Fruit fly (Drosophila melanogaster) whole organism, embryonic: ENCODE measurements around the gene CG17929.

ENCODE experiments used
- CG1024 ChIP-seq: fragments of 200-800 bp; sonication (Bioruptor generic); IDR thresholded peaks from 2 replicates; pipeline ENCODE4 v1.3.6; 2022; ENCODE audit warnings: missing biosample characterization, missing genetic modification characterization
- CG10462 ChIP-seq: fragments of 200-800 bp; sonication (Bioruptor generic); optimal IDR thresholded peaks from 2 replicates; lab custom pipeline; 2016; ENCODE audit warnings: missing biosample characterization, missing genetic modification characterization
- CG10959 ChIP-seq: fragments of 200-800 bp; sonication (Bioruptor generic); IDR thresholded peaks from 2 replicates; pipeline ENCODE4 v1.3.6; 2022; ENCODE audit warnings: missing biosample characterization, missing genetic modification characterization
- CG12104 ChIP-seq: fragments of 200-800 bp; sonication (Bioruptor generic); optimal IDR thresholded peaks from 3 replicates; lab custom pipeline; 2016; ENCODE audit warnings: missing biosample characterization, missing genetic modification characterization
- CG1233 ChIP-seq: fragments of 200-800 bp; sonication (Bioruptor generic); optimal IDR thresholded peaks from 4 replicates; lab custom pipeline; 2018; ENCODE audit warnings: missing biosample characterization, mild to moderate bottlenecking, missing genetic modification characterization
- CG13775 ChIP-seq: fragments of 200-800 bp; sonication (Bioruptor generic); optimal IDR thresholded peaks from 3 replicates; lab custom pipeline; 2017; ENCODE audit warnings: missing biosample characterization, mild to moderate bottlenecking, missing genetic modification characterization
- CG14441 ChIP-seq: fragments of 200-800 bp; sonication (Bioruptor generic); IDR thresholded peaks from 2 replicates; pipeline ENCODE4 v1.3.6; 2022; ENCODE audit warnings: missing biosample characterization, missing genetic modification characterization
- CG17328 ChIP-seq: fragments of 200-800 bp; sonication (Bioruptor generic); IDR thresholded peaks from 2 replicates; pipeline ENCODE4 v1.3.6; 2022; ENCODE audit warnings: missing biosample characterization, missing genetic modification characterization
- CG17361 ChIP-seq: fragments of 200-800 bp; sonication (Bioruptor generic); IDR thresholded peaks from 3 replicates; pipeline ENCODE4 v1.3.6; 2022; ENCODE audit warnings: missing biosample characterization, missing genetic modification characterization
- CG17829 ChIP-seq: fragments of 200-800 bp; optimal IDR thresholded peaks from 2 replicates; lab custom pipeline; 2019; ENCODE audit warnings: missing biosample characterization, mild to moderate bottlenecking, missing genetic modification characterization, moderate library complexity
- CG17912 ChIP-seq: fragments of 200-800 bp; sonication (Bioruptor generic); optimal IDR thresholded peaks from 2 replicates; lab custom pipeline; 2018; ENCODE audit warnings: missing biosample characterization, mild to moderate bottlenecking, missing genetic modification characterization
- CG2120 ChIP-seq: fragments of 200-800 bp; sonication (Bioruptor generic); optimal IDR thresholded peaks from 3 replicates; lab custom pipeline; 2016; ENCODE audit warnings: missing biosample characterization, missing genetic modification characterization
- CG2678 ChIP-seq: fragments of 200-800 bp; sonication (Bioruptor generic); optimal IDR thresholded peaks from 3 replicates; lab custom pipeline; 2019; ENCODE audit warnings: missing biosample characterization, mild to moderate bottlenecking, missing genetic modification characterization, moderate library complexity
- CG3163 ChIP-seq: fragments of 200-800 bp; sonication (Bioruptor generic); optimal IDR thresholded peaks from 3 replicates; lab custom pipeline; 2016; ENCODE audit warnings: missing biosample characterization, missing genetic modification characterization
- CG32767 ChIP-seq: fragments of 200-800 bp; sonication (Bioruptor generic); IDR thresholded peaks from 2 replicates; pipeline ENCODE4 v1.3.6; 2022; ENCODE audit warnings: missing biosample characterization, missing genetic modification characterization
- CG4360 ChIP-seq: fragments of 200-800 bp; sonication (Bioruptor generic); IDR thresholded peaks from 2 replicates; pipeline ENCODE4 v1.3.6; 2022; ENCODE audit warnings: missing biosample characterization, missing genetic modification characterization
- CG6254 ChIP-seq: fragments of 200-800 bp; sonication (Bioruptor generic); optimal IDR thresholded peaks from 3 replicates; lab custom pipeline; 2017; ENCODE audit warnings: mild to moderate bottlenecking, missing biosample characterization, missing genetic modification reagents, missing genetic modification characterization
- CG6791 ChIP-seq: fragments of 200-800 bp; sonication (Bioruptor generic); IDR thresholded peaks from 3 replicates; pipeline ENCODE4 v1.3.6; 2022; ENCODE audit warnings: missing biosample characterization, missing genetic modification characterization; ENCODE audit not compliant: partially characterized antibody
- CG7357 ChIP-seq: fragments of 200-800 bp; sonication (Bioruptor generic); IDR thresholded peaks from 3 replicates; pipeline ENCODE4 v1.3.6; 2022; ENCODE audit warnings: missing biosample characterization, missing genetic modification characterization
- CG8290 ChIP-seq, 3 experiments: fragments of 200-800 bp; sonication (Bioruptor generic); optimal IDR thresholded peaks; 2 replicates each; lab custom pipeline; 2016 to 2019; ENCODE audit warnings: missing biosample characterization in 3 of 3, missing genetic modification characterization in 3 of 3, mild to moderate bottlenecking in 2 of 3, moderate library complexity in 1 of 3
- CG9215 ChIP-seq: fragments of 200-800 bp; sonication (Bioruptor generic); IDR thresholded peaks from 2 replicates; pipeline ENCODE4 v1.3.6; 2022; ENCODE audit warnings: missing biosample characterization, missing genetic modification characterization
- D ChIP-seq, 2 experiments: fragments of 200-800 bp in 1 of 2; fragments of >200 bp in 1 of 2; sonication (Bioruptor generic) in 1 of 2; optimal IDR thresholded peaks; 2 replicates in 1 of 2; 3 replicates in 1 of 2; lab custom pipeline; 2017; ENCODE audit warnings: mild to moderate bottlenecking in 1 of 2, missing biosample characterization in 1 of 2, missing genetic modification characterization in 1 of 2, missing genetic modification reagents in 1 of 2
- D19A ChIP-seq: fragments of 200-800 bp; optimal IDR thresholded peaks from 3 replicates; lab custom pipeline; 2019; ENCODE audit warnings: missing biosample characterization, mild to moderate bottlenecking, missing genetic modification characterization, moderate library complexity
- Fer3 ChIP-seq: fragments of 200-800 bp; sonication (Bioruptor generic); optimal IDR thresholded peaks from 2 replicates; lab custom pipeline; 2018; ENCODE audit warnings: missing biosample characterization, mild to moderate bottlenecking, missing genetic modification characterization, moderate library complexity
- Hey ChIP-seq: fragments of 200-800 bp; sonication (Bioruptor generic); optimal IDR thresholded peaks from 3 replicates; lab custom pipeline; 2018; ENCODE audit warnings: missing biosample characterization, mild to moderate bottlenecking, missing genetic modification characterization
- Mad ChIP-seq: fragments of 200-800 bp; sonication (Bioruptor generic); optimal IDR thresholded peaks from 2 replicates; lab custom pipeline; 2016; ENCODE audit warnings: missing biosample characterization, missing genetic modification characterization
- Med ChIP-seq: fragments of 200-800 bp; sonication (Bioruptor generic); peaks from one replicate; lab custom pipeline; 2016; ENCODE audit warnings: missing biosample characterization, missing genetic modification characterization, mild to moderate bottlenecking, inconsistent platforms, moderate library complexity
- NC2α ChIP-seq: fragments of 200-800 bp; sonication (Bioruptor generic); optimal IDR thresholded peaks from 2 replicates; lab custom pipeline; 2016; ENCODE audit warnings: missing biosample characterization, missing genetic modification characterization
- Opbp ChIP-seq: fragments of 200-800 bp; sonication (Bioruptor generic); IDR thresholded peaks from 3 replicates; pipeline ENCODE4 v1.3.6; 2022; ENCODE audit warnings: missing biosample characterization, missing genetic modification characterization; ENCODE audit not compliant: partially characterized antibody
- Spps ChIP-seq: fragments of 200-800 bp; sonication (Bioruptor generic); optimal IDR thresholded peaks from 2 replicates; lab custom pipeline; 2018; ENCODE audit warnings: missing biosample characterization, mild to moderate bottlenecking, missing genetic modification characterization
- cad ChIP-seq: fragments of >200 bp; optimal IDR thresholded peaks from 2 replicates; lab custom pipeline; 2017; ENCODE audit warnings: missing biosample characterization, missing genetic modification characterization
- chinmo ChIP-seq: fragments of 200-800 bp; sonication (Bioruptor generic); IDR thresholded peaks from 4 replicates; pipeline ENCODE4 v1.3.6; 2022; ENCODE audit warnings: missing biosample characterization, missing genetic modification characterization; ENCODE audit not compliant: partially characterized antibody
- crol ChIP-seq: fragments of 200-800 bp; sonication (Bioruptor generic); IDR thresholded peaks from 2 replicates; pipeline ENCODE4 v1.3.6; 2022; ENCODE audit warnings: missing biosample characterization, missing genetic modification characterization
- dati ChIP-seq: fragments of 200-800 bp; sonication (Bioruptor generic); IDR thresholded peaks from 2 replicates; pipeline ENCODE4 v1.3.6; 2022; ENCODE audit warnings: missing biosample characterization, missing genetic modification characterization
- dmrt11E ChIP-seq: fragments of 200-800 bp; sonication (Bioruptor generic); optimal IDR thresholded peaks from 3 replicates; lab custom pipeline; 2018; ENCODE audit warnings: missing biosample characterization, mild to moderate bottlenecking, missing genetic modification characterization, moderate library complexity
- fd102C ChIP-seq: fragments of 200-800 bp; sonication (Bioruptor generic); optimal IDR thresholded peaks from 2 replicates; lab custom pipeline; 2018; ENCODE audit warnings: missing biosample characterization, mild to moderate bottlenecking, missing genetic modification characterization, moderate library complexity
- gce ChIP-seq: fragments of 200-800 bp; sonication (Bioruptor generic); IDR thresholded peaks from 3 replicates; pipeline ENCODE4 v1.3.6; 2022; ENCODE audit warnings: missing biosample characterization, missing genetic modification characterization
- insv ChIP-seq, 2 experiments: fragments of 200-800 bp; sonication (Bioruptor generic); optimal IDR thresholded peaks; 3 replicates each; lab custom pipeline; 2016 to 2018; ENCODE audit warnings: missing biosample characterization in 2 of 2, missing genetic modification characterization in 2 of 2
- lov ChIP-seq, 2 experiments: fragments of 200-800 bp in 1 of 2; fragments of >200 bp in 1 of 2; sonication (Bioruptor generic) in 1 of 2; IDR thresholded peaks in 1 of 2; optimal IDR thresholded peaks in 1 of 2; 2 replicates in 1 of 2; 3 replicates in 1 of 2; pipeline versions ENCODE4 v1.3.6 to Lab custom; 2017 to 2022; ENCODE audit warnings: missing biosample characterization in 1 of 2, missing genetic modification characterization in 1 of 2
- mld ChIP-seq: fragments of 200-800 bp; sonication (Bioruptor generic); IDR thresholded peaks from 3 replicates; pipeline ENCODE4 v1.3.6; 2022; ENCODE audit warnings: missing biosample characterization, missing genetic modification characterization; ENCODE audit not compliant: partially characterized antibody
- nom ChIP-seq: fragments of 200-800 bp; sonication (Bioruptor generic); optimal IDR thresholded peaks from 2 replicates; lab custom pipeline; 2017; ENCODE audit warnings: missing biosample characterization, missing genetic modification characterization, mild to moderate bottlenecking, moderate library complexity, missing genetic modification reagents
- rib ChIP-seq: fragments of 200-800 bp; sonication (Bioruptor generic); IDR thresholded peaks from 2 replicates; pipeline ENCODE4 v1.3.6; 2022; ENCODE audit warnings: missing biosample characterization, missing genetic modification characterization
- sc ChIP-seq, 3 experiments: fragments of >200 bp in 2 of 3; fragments of 200-800 bp in 1 of 3; sonication (Bioruptor generic) in 1 of 3; optimal IDR thresholded peaks; 2 replicates in 2 of 3; 3 replicates in 1 of 3; lab custom pipeline; 2017; ENCODE audit warnings: mild to moderate bottlenecking in 1 of 3, missing biosample characterization in 1 of 3, missing genetic modification characterization in 1 of 3, missing genetic modification reagents in 1 of 3
- sd ChIP-seq: fragments of 200-800 bp; sonication (Bioruptor generic); optimal IDR thresholded peaks from 3 replicates; lab custom pipeline; 2018; ENCODE audit warnings: missing biosample characterization, mild to moderate bottlenecking, missing genetic modification characterization, moderate library complexity
- stwl ChIP-seq: fragments of 200-800 bp; sonication (Bioruptor generic); optimal IDR thresholded peaks from 3 replicates; lab custom pipeline; 2018; ENCODE audit warnings: missing biosample characterization, mild to moderate bottlenecking, missing genetic modification characterization, moderate library complexity
- tup ChIP-seq: fragments of 200-800 bp; sonication (Bioruptor generic); optimal IDR thresholded peaks from 2 replicates; lab custom pipeline; 2016; ENCODE audit warnings: missing biosample characterization, mild to moderate bottlenecking, missing genetic modification characterization, moderate library complexity

Gene CG17929

dm6 chr3R:16282080-16282690, 43.1 kb upstream of the CG17929 start (continued):
- TF ChIP-seq nom (GFP tag; lab: Kevin White, UChicago): peak; percentile 4
- peak; percentile 33 for TF ChIP-seq CG10462 (GFP tag; lab: Kevin White, UChicago)
- TF ChIP-seq insv (GFP tag; optimal IDR thresholded peaks at IDR 0.05; lab: Kevin White, UChicago): peak in 1 of 2 experiments; percentile 53
- TF ChIP-seq CG7357: 0 out of 3 replicates have a peak, but pooled peaks have one; percentile 32
- TF ChIP-seq CG17328: no peak
- TF ChIP-seq CG13775 (GFP tag; lab: Kevin White, UChicago): peak; percentile 15
- peak; percentile 48; the same call in 1 of the 3 replicates for TF ChIP-seq CG6791 (GFP tag; lab: Robert Waterston, UW)
- no peak for TF ChIP-seq gce (GFP tag; lab: Robert Waterston, UW)
- TF ChIP-seq CG9215 (GFP tag; lab: Robert Waterston, UW): no peak
- TF ChIP-seq Med (GFP tag; lab: Kevin White, UChicago): peak; percentile 72
- no peak for TF ChIP-seq CG2120 (GFP tag; lab: Kevin White, UChicago)
- TF ChIP-seq cad (GFP tag; lab: Kevin White, UChicago): peak; percentile 88
- TF ChIP-seq D19A (tag; lab: Kevin White, UChicago): peak; percentile 15
- no peak for TF ChIP-seq Spps (tag; lab: Kevin White, UChicago)
- TF ChIP-seq Hey: no peak
- no peak for TF ChIP-seq NC2α (GFP tag; lab: Kevin White, UChicago)
- TF ChIP-seq sc (optimal IDR thresholded peaks at IDR 0.05; lab: Kevin White, UChicago): no peak
- peak; percentile 24 for TF ChIP-seq sc (GFP tag; optimal IDR thresholded peaks at IDR 0.05; lab: Kevin White, UChicago)
- TF ChIP-seq sd (tag; lab: Kevin White, UChicago): peak; percentile 16
- peak; percentile 33; the same call in 1 of the 2 replicates for TF ChIP-seq CG32767 (GFP tag; lab: Robert Waterston, UW)
- TF ChIP-seq dati (GFP tag; lab: Robert Waterston, UW): no peak
- peak; percentile 98 for TF ChIP-seq stwl (tag; lab: Kevin White, UChicago)
- TF ChIP-seq Mad (GFP tag; lab: Kevin White, UChicago): peak; percentile 8
- TF ChIP-seq mld: no peak
- TF ChIP-seq fd102C: peak; percentile 7
- TF ChIP-seq CG17829 (tag; lab: Kevin White, UChicago): peak; percentile 20
- TF ChIP-seq tup (GFP tag; lab: Kevin White, UChicago): no peak
- TF ChIP-seq Opbp: 0 out of 3 replicates have a peak, but pooled peaks have one; percentile 54
- no peak for TF ChIP-seq CG12104 (GFP tag; lab: Kevin White, UChicago)
- no peak for TF ChIP-seq D (optimal IDR thresholded peaks at IDR 0.05; lab: Kevin White, UChicago)
- peak; percentile 38 for TF ChIP-seq D (GFP tag; optimal IDR thresholded peaks at IDR 0.05; lab: Kevin White, UChicago)
- 0 out of 2 replicates have a peak, but pooled peaks have one; percentile 33 for TF ChIP-seq CG14441 (GFP tag; lab: Robert Waterston, UW)
- 0 out of 3 replicates have a peak, but pooled peaks have one; percentile 14 for TF ChIP-seq CG17361 (GFP tag; lab: Robert Waterston, UW)
- peak; percentile 75; the same call in 1 of the 4 replicates for TF ChIP-seq chinmo
- TF ChIP-seq CG1024 (GFP tag; lab: Robert Waterston, UW): peak; percentile 42; the same call in 1 of the 2 replicates
- TF ChIP-seq Fer3 (tag; lab: Kevin White, UChicago): no peak
- peak; percentile 4 for TF ChIP-seq dmrt11E (tag; lab: Kevin White, UChicago)
- peak; percentile 2 for TF ChIP-seq CG2678
- TF ChIP-seq CG8290 (GFP tag; optimal IDR thresholded peaks at IDR 0.05; lab: Kevin White, UChicago): peak; percentile 46
- TF ChIP-seq CG8290 (tag; optimal IDR thresholded peaks at IDR 0.05; lab: Kevin White, UChicago): peak; percentile 19 to 35
- peak; percentile 91 for TF ChIP-seq CG4360
- peak; percentile 13 for TF ChIP-seq CG1233 (GFP tag; lab: Kevin White, UChicago)
- peak; percentile 60 for TF ChIP-seq crol (GFP tag; lab: Robert Waterston, UW)
- peak; percentile 11 for TF ChIP-seq CG6254 (GFP tag; lab: Kevin White, UChicago)
- TF ChIP-seq CG10959: no peak
- TF ChIP-seq lov (optimal IDR thresholded peaks at IDR 0.05; lab: Kevin White, UChicago): no peak
- 0 out of 3 replicates have a peak, but pooled peaks have one; percentile 54 for TF ChIP-seq lov (GFP tag; IDR thresholded peaks at IDR 0.05; lab: Robert Waterston, UW)
- TF ChIP-seq rib: 0 out of 2 replicates have a peak, but pooled peaks have one; percentile 31
- peak; percentile 2 for TF ChIP-seq CG17912 (GFP tag; lab: Kevin White, UChicago)
- peak; percentile 1 for TF ChIP-seq CG3163 (GFP tag; lab: Kevin White, UChicago)
